Fruit fly (Drosophila melanogaster) whole organism, pupa: ENCODE results near the gene CG9377.

Experiments used
- CG32121 ChIP-seq: fragments of 200-800 bp; sonication (Bioruptor generic); IDR thresholded peaks from 2 replicates; pipeline ENCODE4 v1.3.6; 2022; ENCODE audit warnings: missing biosample characterization, missing genetic modification characterization
- Pif1B ChIP-seq: fragments of 200-800 bp; sonication (Bioruptor generic); optimal IDR thresholded peaks from 3 replicates; lab custom pipeline; 2016; ENCODE audit warnings: missing biosample characterization, missing genetic modification characterization
- gl ChIP-seq: fragments of 200-800 bp; sonication (Bioruptor generic); optimal IDR thresholded peaks from 2 replicates; lab custom pipeline; 2018; ENCODE audit warnings: missing biosample characterization, mild to moderate bottlenecking, missing genetic modification characterization
- rn ChIP-seq: fragments of 200-800 bp; sonication (Bioruptor generic); IDR thresholded peaks from 2 replicates; pipeline ENCODE4 v1.3.6; 2022; ENCODE audit warnings: missing biosample characterization, missing genetic modification characterization

DNA sequence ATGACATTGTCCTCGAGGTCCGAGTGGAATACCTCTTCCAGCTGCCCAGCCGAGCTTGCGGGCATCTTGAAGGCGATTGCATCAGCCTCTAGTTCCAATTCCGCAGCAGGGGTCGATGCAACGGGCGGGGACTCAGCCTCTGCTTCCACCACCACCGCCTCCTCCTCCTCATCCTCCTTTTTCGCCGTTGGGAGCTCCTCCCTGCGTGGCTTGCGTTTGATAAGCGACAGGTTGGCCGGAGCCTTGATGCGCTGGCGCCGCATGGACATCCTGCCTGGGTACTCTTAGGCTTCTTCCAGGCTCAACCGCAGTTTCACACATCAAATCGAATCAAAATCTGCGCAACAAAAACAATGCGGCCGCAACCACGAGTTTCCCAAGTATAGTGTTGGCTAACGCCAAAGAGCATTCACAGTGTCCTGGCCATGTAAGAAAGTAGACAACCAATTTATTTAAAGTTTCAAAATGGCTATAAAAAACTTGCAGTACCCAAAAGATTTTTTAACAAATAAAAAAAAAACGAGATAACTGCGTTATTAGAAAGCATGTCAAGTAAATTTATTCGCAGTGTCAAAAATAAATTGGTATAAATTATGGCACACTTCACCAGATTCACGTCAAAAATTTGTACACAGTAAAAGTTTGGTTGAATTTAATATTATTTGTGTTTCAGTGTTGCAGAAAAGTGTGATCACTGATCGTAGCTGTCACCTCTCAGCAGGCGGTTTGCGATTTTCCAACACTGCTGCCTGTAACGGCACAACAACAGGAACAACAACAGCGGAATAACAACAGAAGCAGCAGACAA lies 12.3 kb upstream of the CG9377 start, which contains the start of the genes Bdp1 and CG6565:
- TF ChIP-seq rn (GFP tag; lab: Robert Waterston, UW) (peak; percentile 90), gl (tag; lab: Kevin White, UChicago) (peak; percentile 80), CG32121 (GFP tag; lab: Robert Waterston, UW) (peak; percentile 94), Pif1B (GFP tag; lab: Kevin White, UChicago) (peak; percentile 94)
